Worm (Caenorhabditis elegans): ENCODE measurements around the gene lgc-50.

Gene lgc-50

ce11 chrIII:7374681-7375271 is 20.5 kb downstream of the lgc-50 start, which contains the start of gene mml-1 (continued):
- TF ChIP-seq pqm-1 (tag; optimal IDR thresholded peaks at IDR 0.05) (no peak), rbr-2 (tag; optimal IDR thresholded peaks at IDR 0.05) (no peak), egl-27 (tag; optimal IDR thresholded peaks at IDR 0.05) (no peak), daf-12 (tag; optimal IDR thresholded peaks at IDR 0.05) (no peak), T26A8.4 (GFP tag; IDR thresholded peaks at IDR 0.05) (peak; percentile 20; the same call in 1 of the 2 replicates), F49E8.2 (tag; optimal IDR thresholded peaks at IDR 0.05; ENCODE audit: borderline replicate concordance) (no peak), hlh-11 (tag; optimal IDR thresholded peaks at IDR 0.05) (peak; percentile 37), ceh-32 (tag; optimal IDR thresholded peaks at IDR 0.05; ENCODE audit: poor library complexity) (no peak), hlh-30 (tag; optimal IDR thresholded peaks at IDR 0.05; ENCODE audit: insufficient read depth) (peak; percentile 87), lsy-2 (tag; optimal IDR thresholded peaks at IDR 0.05) (peak in 1 of 2 experiments; percentile 15), tag-97 (GFP tag; IDR thresholded peaks at IDR 0.05) (no peak), daf-8 (GFP tag; IDR thresholded peaks at IDR 0.05) (no peak), cey-2 (tag; optimal IDR thresholded peaks at IDR 0.05; ENCODE audit: borderline replicate concordance, insufficient read depth) (no peak), saeg-2 (GFP tag; IDR thresholded peaks at IDR 0.05) (no peak), hmg-1.1 (GFP tag; IDR thresholded peaks at IDR 0.05) (no peak), nhr-6 (tag; optimal IDR thresholded peaks at IDR 0.05) (no peak), zag-1 (tag; optimal IDR thresholded peaks at IDR 0.05) (no peak), T20F7.1 (GFP tag; optimal IDR thresholded peaks at IDR 0.05) (no peak), duxl-1 (tag; optimal IDR thresholded peaks at IDR 0.05; ENCODE audit: poor library complexity) (no peak), ceh-44 (GFP tag; IDR thresholded peaks at IDR 0.05) (no peak), gei-8 (GFP tag; optimal IDR thresholded peaks at IDR 0.05) (no peak), tra-1 (GFP tag; IDR thresholded peaks at IDR 0.05) (no peak), unc-62 (GFP tag; optimal IDR thresholded peaks at IDR 0.05 in 1 of 2) (peak in 1 of 2 experiments; percentile 24), unc-62 (tag; optimal IDR thresholded peaks at IDR 0.05) (no peak), nhr-25 (tag; optimal IDR thresholded peaks at IDR 0.05; ENCODE audit: borderline replicate concordance, insufficient read depth) (no peak), attf-4 (tag; optimal IDR thresholded peaks at IDR 0.05) (no peak)

- no peak for TF ChIP-seq nhr-111 (GFP tag; optimal IDR thresholded peaks at IDR 0.05)
- no peak for TF ChIP-seq nhr-48 (tag; optimal IDR thresholded peaks at IDR 0.05)
- no peak for TF ChIP-seq lin-39 (tag; optimal IDR thresholded peaks at IDR 0.05)
- TF ChIP-seq nhr-42 (GFP tag; IDR thresholded peaks at IDR 0.05): 0 out of 2 replicates have a peak, but pooled peaks have one; percentile 37
- no peak for TF ChIP-seq mdl-1 (tag; optimal IDR thresholded peaks at IDR 0.05)
- TF ChIP-seq F26F4.8 (GFP tag; conservative IDR thresholded peaks at IDR 0.05): no peak
- TF ChIP-seq ctbp-1 (GFP tag; IDR thresholded peaks at IDR 0.05): 0 out of 2 replicates have a peak, but pooled peaks have one; percentile 19
- no peak for TF ChIP-seq saeg-2 (GFP tag; IDR thresholded peaks at IDR 0.05)
- TF ChIP-seq nhr-77 (tag; optimal IDR thresholded peaks at IDR 0.05): no peak
- TF ChIP-seq mes-2 (tag; optimal IDR thresholded peaks at IDR 0.05; ENCODE audit: poor library complexity, severe bottlenecking): no peak
- no peak for TF ChIP-seq mxl-3 (GFP tag; optimal IDR thresholded peaks at IDR 0.05)
- TF ChIP-seq egl-27 (tag; optimal IDR thresholded peaks at IDR 0.05): no peak
- no peak for TF ChIP-seq daf-19 (GFP tag; conservative IDR thresholded peaks at IDR 0.05)
- TF ChIP-seq rbr-2 (tag; optimal IDR thresholded peaks at IDR 0.05): no peak
- TF ChIP-seq Y5F2A.4 (GFP tag; optimal IDR thresholded peaks at IDR 0.05): no peak
- TF ChIP-seq fkh-10 (GFP tag; optimal IDR thresholded peaks at IDR 0.05): no peak
- TF ChIP-seq lin-1 (GFP tag; IDR thresholded peaks at IDR 0.05): no peak
- TF ChIP-seq nhr-102 (tag; optimal IDR thresholded peaks at IDR 0.05): no peak
- TF ChIP-seq php-3 (GFP tag; IDR thresholded peaks at IDR 0.05): no peak
- TF ChIP-seq snpc-1.2 (GFP tag; IDR thresholded peaks at IDR 0.05): no peak
- no peak for TF ChIP-seq daf-16 (GFP tag; optimal IDR thresholded peaks at IDR 0.05)
- TF ChIP-seq daf-16 (tag; optimal IDR thresholded peaks at IDR 0.05): no peak
- no peak for TF ChIP-seq unc-39 (tag; optimal IDR thresholded peaks at IDR 0.05)
- no peak for TF ChIP-seq ztf-7 (tag; optimal IDR thresholded peaks at IDR 0.05)
- no peak for TF ChIP-seq unc-62 (GFP tag; optimal IDR thresholded peaks at IDR 0.05 in 1 of 2)
- no peak for TF ChIP-seq unc-62 (tag; optimal IDR thresholded peaks at IDR 0.05)
- no peak for TF ChIP-seq dmd-9 (GFP tag; IDR thresholded peaks at IDR 0.05)
- no peak for TF ChIP-seq snpc-4 (tag; optimal IDR thresholded peaks at IDR 0.05)
Observed at ce11 chrIII:7373802-7374435, 21.3 kb downstream of the lgc-50 start.
